Worm (Caenorhabditis elegans) whole organism, late embryonic: Measurements from ENCODE around the gene C26B9.5.

Experiments
- C08G9.2 ChIP-seq: sonication (generic microtip); optimal IDR thresholded peaks from 2 replicates; lab custom pipeline; 2016; ENCODE audit warnings: mild to moderate bottlenecking, missing genetic modification characterization, moderate library complexity, missing compliant biosample characterization
- C38D4.7 ChIP-seq: fragments of 200-800 bp; sonication (Bioruptor generic); optimal IDR thresholded peaks from 2 replicates; lab custom pipeline; 2018; ENCODE audit warnings: mild to moderate bottlenecking, missing genetic modification characterization, moderate library complexity, missing compliant biosample characterization
- K02D7.2 ChIP-seq: sonication (generic microtip); optimal IDR thresholded peaks from 2 replicates; lab custom pipeline; 2017; ENCODE audit warnings: mild to moderate bottlenecking, missing genetic modification characterization, missing compliant biosample characterization
- K09A11.1 ChIP-seq: sonication (generic microtip); optimal IDR thresholded peaks from 2 replicates; lab custom pipeline; 2017; ENCODE audit warnings: antibody characterized with exemption, mild to moderate bottlenecking, missing genetic modification characterization, missing compliant biosample characterization; ENCODE audit not compliant: insufficient read depth
- T23F11.4 ChIP-seq: fragments of 200-800 bp; sonication (Bioruptor generic); optimal IDR thresholded peaks from 2 replicates; lab custom pipeline; 2018; ENCODE audit warnings: mild to moderate bottlenecking, missing genetic modification characterization, missing compliant biosample characterization
- Y22D7AL.16 ChIP-seq: sonication (generic microtip); optimal IDR thresholded peaks from 2 replicates; lab custom pipeline; 2016; ENCODE audit warnings: missing genetic modification characterization, missing compliant biosample characterization
- ahr-1 ChIP-seq: sonication (generic microtip); optimal IDR thresholded peaks from 2 replicates; lab custom pipeline; 2016; ENCODE audit warnings: missing genetic modification characterization, missing compliant biosample characterization
- ceh-14 ChIP-seq: sonication (generic microtip); optimal IDR thresholded peaks from 2 replicates; lab custom pipeline; 2016; ENCODE audit warnings: missing genotype, missing genetic modification characterization, missing compliant biosample characterization
- ceh-18 ChIP-seq: sonication (generic microtip); optimal IDR thresholded peaks from 2 replicates; lab custom pipeline; 2016; ENCODE audit warnings: missing genetic modification characterization, missing compliant biosample characterization
- ceh-19 ChIP-seq: fragments of 200-800 bp; sonication (Bioruptor generic); optimal IDR thresholded peaks from 2 replicates; lab custom pipeline; 2018; ENCODE audit warnings: mild to moderate bottlenecking, missing genetic modification characterization, missing compliant biosample characterization
- ceh-2 ChIP-seq: sonication (generic microtip); optimal IDR thresholded peaks from 2 replicates; lab custom pipeline; 2016; ENCODE audit warnings: missing genotype, missing genetic modification characterization, missing compliant biosample characterization
- ceh-24 ChIP-seq: sonication (generic microtip); optimal IDR thresholded peaks from 2 replicates; lab custom pipeline; 2016; ENCODE audit warnings: mild to moderate bottlenecking, missing genetic modification characterization, missing compliant biosample characterization
- ceh-30 ChIP-seq: fragments of 150-350 bp; optimal IDR thresholded peaks from 2 replicates; lab custom pipeline; 2014; ENCODE audit warnings: missing biosample characterization, missing genetic modification characterization
- ceh-31 ChIP-seq: sonication (generic microtip); optimal IDR thresholded peaks from 2 replicates; lab custom pipeline; 2016; ENCODE audit warnings: missing genetic modification characterization, missing compliant biosample characterization
- ceh-48 ChIP-seq: sonication (generic microtip); optimal IDR thresholded peaks from 2 replicates; lab custom pipeline; 2016; ENCODE audit warnings: missing genetic modification characterization, inconsistent platforms, missing compliant biosample characterization
- ceh-6 ChIP-seq: fragments of 200-800 bp; sonication (Bioruptor generic); optimal IDR thresholded peaks from 2 replicates; lab custom pipeline; 2018; ENCODE audit warnings: mild to moderate bottlenecking, missing genetic modification characterization, missing compliant biosample characterization
- ceh-9 ChIP-seq: sonication (generic microtip); optimal IDR thresholded peaks from 2 replicates; lab custom pipeline; 2016; ENCODE audit warnings: mild to moderate bottlenecking, missing genetic modification characterization, inconsistent platforms, missing compliant biosample characterization
- dve-1 ChIP-seq: sonication (generic microtip); optimal IDR thresholded peaks from 2 replicates; lab custom pipeline; 2017; ENCODE audit warnings: antibody characterized with exemption, mild to moderate bottlenecking, missing genetic modification characterization, missing compliant biosample characterization
- elt-2 ChIP-seq: sonication (generic microtip); optimal IDR thresholded peaks from 2 replicates; lab custom pipeline; 2016; ENCODE audit warnings: missing genetic modification reagents, missing genetic modification characterization, missing compliant biosample characterization
- elt-4 ChIP-seq: sonication (generic microtip); optimal IDR thresholded peaks from 2 replicates; lab custom pipeline; 2016; ENCODE audit warnings: missing genetic modification characterization, missing compliant biosample characterization
- fax-1 ChIP-seq: sonication (generic microtip); optimal IDR thresholded peaks from 2 replicates; lab custom pipeline; 2016; ENCODE audit warnings: missing genotype, missing genetic modification characterization, missing compliant biosample characterization
- fkh-6 ChIP-seq: sonication (generic microtip); optimal IDR thresholded peaks from 2 replicates; lab custom pipeline; 2016; ENCODE audit warnings: missing genetic modification characterization, missing compliant biosample characterization
- gmeb-2 ChIP-seq: sonication (generic microtip); optimal IDR thresholded peaks from 2 replicates; lab custom pipeline; 2016; ENCODE audit warnings: missing genetic modification characterization, inconsistent platforms, missing compliant biosample characterization
- hlh-13 ChIP-seq: fragments of 200-800 bp; sonication (Bioruptor generic); optimal IDR thresholded peaks from 2 replicates; lab custom pipeline; 2018; ENCODE audit warnings: mild to moderate bottlenecking, missing genetic modification characterization, missing compliant biosample characterization
- hlh-15 ChIP-seq: sonication (generic microtip); optimal IDR thresholded peaks from 2 replicates; lab custom pipeline; 2016; ENCODE audit warnings: missing genetic modification characterization, missing compliant biosample characterization
- hlh-8 ChIP-seq: sonication (generic microtip); optimal IDR thresholded peaks from 2 replicates; lab custom pipeline; 2016; ENCODE audit warnings: missing genotype, missing genetic modification characterization, missing compliant biosample characterization
- npax-4 ChIP-seq: sonication (generic microtip); optimal IDR thresholded peaks from 2 replicates; lab custom pipeline; 2016; ENCODE audit warnings: missing genetic modification characterization, missing compliant biosample characterization
- odd-2 ChIP-seq: sonication (generic microtip); optimal IDR thresholded peaks from 2 replicates; lab custom pipeline; 2017; ENCODE audit warnings: antibody characterized with exemption, mild to moderate bottlenecking, missing genetic modification characterization, missing compliant biosample characterization
- pag-3 ChIP-seq: sonication (generic microtip); optimal IDR thresholded peaks from 2 replicates; lab custom pipeline; 2016; ENCODE audit warnings: missing compliant biosample characterization, missing genetic modification characterization, borderline replicate concordance
- pax-1 ChIP-seq: fragments of 150-350 bp; optimal IDR thresholded peaks from 2 replicates; lab custom pipeline; 2014; ENCODE audit warnings: missing biosample characterization, missing genetic modification characterization
- pha-2 ChIP-seq: sonication (generic microtip); optimal IDR thresholded peaks from 2 replicates; lab custom pipeline; 2017; ENCODE audit warnings: mild to moderate bottlenecking, missing genetic modification characterization, missing compliant biosample characterization
- pha-4 ChIP-seq: fragments of 150-350 bp; optimal IDR thresholded peaks from 2 replicates; lab custom pipeline; 2018; ENCODE audit warnings: missing biosample characterization, missing genetic modification reagents, missing genetic modification characterization
- pqm-1 ChIP-seq: sonication (generic microtip); optimal IDR thresholded peaks from 2 replicates; lab custom pipeline; 2016; ENCODE audit warnings: missing genetic modification characterization, missing compliant biosample characterization
- ref-2 ChIP-seq: sonication (generic microtip); optimal IDR thresholded peaks from 2 replicates; lab custom pipeline; 2016; ENCODE audit warnings: missing genetic modification characterization, missing compliant biosample characterization
- rnt-1 ChIP-seq: sonication (generic microtip); optimal IDR thresholded peaks from 2 replicates; lab custom pipeline; 2016; ENCODE audit warnings: missing genetic modification characterization, missing compliant biosample characterization
- sox-2 ChIP-seq: fragments of 200-800 bp; sonication (Bioruptor generic); IDR thresholded peaks from 2 replicates; pipeline ENCODE4 v1.3.6; 2022; ENCODE audit warnings: missing genetic modification reagents, missing genetic modification characterization, missing compliant biosample characterization
- tbx-2 ChIP-seq: sonication (generic microtip); optimal IDR thresholded peaks from 2 replicates; lab custom pipeline; 2016; ENCODE audit warnings: missing genetic modification characterization, missing compliant biosample characterization
- tbx-7 ChIP-seq: sonication (generic microtip); optimal IDR thresholded peaks from 2 replicates; lab custom pipeline; 2016; ENCODE audit warnings: missing genotype, missing genetic modification characterization, missing compliant biosample characterization
- unc-42 ChIP-seq: sonication (generic microtip); optimal IDR thresholded peaks from 2 replicates; lab custom pipeline; 2016; ENCODE audit warnings: missing genotype, missing genetic modification characterization, missing compliant biosample characterization
- unc-55 ChIP-seq: sonication (generic microtip); optimal IDR thresholded peaks from 2 replicates; lab custom pipeline; 2017; ENCODE audit warnings: missing biosample characterization, missing genetic modification reagents, missing genetic modification characterization
- unc-86 ChIP-seq: sonication (generic microtip); optimal IDR thresholded peaks from 2 replicates; lab custom pipeline; 2016; ENCODE audit warnings: missing genetic modification characterization, missing compliant biosample characterization
- zip-5 ChIP-seq: sonication (generic microtip); optimal IDR thresholded peaks from 2 replicates; lab custom pipeline; 2016; ENCODE audit warnings: missing genetic modification characterization, missing compliant biosample characterization
- ztf-16 ChIP-seq: sonication (generic microtip); optimal IDR thresholded peaks from 2 replicates; lab custom pipeline; 2017; ENCODE audit warnings: missing genetic modification characterization, missing compliant biosample characterization

C26B9.5 gene

ce11 chrX:5303500-5303899, 25.8 kb upstream of the C26B9.5 start, which contains the start of gene ags-3:
ags-3 (minus strand) TSS chrX:5303600.
- TF ChIP-seq ceh-9 (tag; lab: Kevin White, UChicago) (no peak), C38D4.7 (GFP tag; lab: Kevin White, UChicago) (no peak), ceh-48 (tag; lab: Kevin White, UChicago) (no peak), pha-2 (tag; lab: Kevin White, UChicago) (no peak), dve-1 (tag; lab: Kevin White, UChicago) (no peak), hlh-15 (tag; lab: Kevin White, UChicago) (no peak), ztf-16 (tag; lab: Kevin White, UChicago) (no peak), ceh-19 (GFP tag; lab: Kevin White, UChicago) (no peak), ceh-18 (tag; lab: Kevin White, UChicago) (no peak), ceh-6 (no peak), elt-2 (no peak)

DNA sequence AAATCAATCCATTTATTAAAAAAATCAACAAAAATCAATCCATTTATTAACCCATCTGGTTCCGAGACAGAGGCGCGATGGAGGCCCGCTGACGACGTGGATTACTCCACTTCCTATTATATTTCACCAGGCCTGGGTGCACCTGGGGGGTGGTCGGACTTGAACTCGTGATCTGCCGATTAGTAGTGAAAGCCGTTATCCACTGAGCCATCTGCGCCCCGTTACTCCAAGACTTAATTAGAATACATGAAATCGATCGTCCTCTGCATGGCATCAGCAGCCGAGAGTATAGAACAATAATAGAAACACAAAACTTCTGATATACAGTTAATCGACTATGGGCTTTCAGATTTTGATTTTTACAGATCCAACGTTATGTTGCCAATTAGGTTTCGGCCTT, 19.7 kb upstream of the C26B9.5 start:
- TF ChIP-seq unc-86 (no peak), K09A11.1 (tag; lab: Kevin White, UChicago) (no peak), hlh-8 (tag; lab: Kevin White, UChicago) (no peak), tbx-2 (tag; lab: Kevin White, UChicago) (no peak), gmeb-2 (tag; lab: Kevin White, UChicago) (no peak), pax-1 (tag; lab: Kevin White, UChicago) (no peak)
- TF ChIP-seq, all 69 proteins: peak for 0

ce11 chrX:5311174-5311573, 18.1 kb upstream of the C26B9.5 start:
- TF ChIP-seq rnt-1 (tag; lab: Kevin White, UChicago) = no peak
- TF ChIP-seq ceh-19 (GFP tag; lab: Kevin White, UChicago) = no peak
- no peak for TF ChIP-seq ceh-18 (tag; lab: Kevin White, UChicago)
- no peak for TF ChIP-seq elt-2
- TF ChIP-seq hlh-15 (tag; lab: Kevin White, UChicago) = no peak
- no peak for TF ChIP-seq ztf-16 (tag; lab: Kevin White, UChicago)
- no peak for TF ChIP-seq ahr-1 (tag; lab: Kevin White, UChicago)
- no peak for TF ChIP-seq K02D7.2 (tag; lab: Kevin White, UChicago)
- TF ChIP-seq Y22D7AL.16 (tag; lab: Kevin White, UChicago) = no peak
- TF ChIP-seq pax-1 (tag; lab: Kevin White, UChicago) = no peak
- no peak for TF ChIP-seq npax-4 (tag; lab: Kevin White, UChicago)
- no peak for TF ChIP-seq zip-5

- TF ChIP-seq npax-4 (tag; lab: Kevin White, UChicago) (peak; percentile 66), ceh-2 (tag; lab: Kevin White, UChicago) (peak; percentile 54), ref-2 (peak; percentile 56), C38D4.7 (GFP tag; lab: Kevin White, UChicago) (peak; percentile 72), tbx-2 (tag; lab: Kevin White, UChicago) (peak; percentile 39), ahr-1 (tag; lab: Kevin White, UChicago) (peak; percentile 18), hlh-15 (tag; lab: Kevin White, UChicago) (peak; percentile 41), ceh-14 (peak; percentile 63), C08G9.2 (tag; lab: Kevin White, UChicago) (peak; percentile 30), ceh-24 (tag; lab: Kevin White, UChicago) (peak; percentile 39), sox-2 (peak; percentile 68), pag-3 (tag; lab: Kevin White, UChicago) (no peak), fkh-6 (tag; lab: Kevin White, UChicago) (peak; percentile 68), rnt-1 (tag; lab: Kevin White, UChicago) (peak; percentile 32), pqm-1 (tag; lab: Kevin White, UChicago) (no peak), ceh-30 (tag; lab: Kevin White, UChicago) (peak; percentile 45), ceh-48 (tag; lab: Kevin White, UChicago) (peak; percentile 60), pha-2 (tag; lab: Kevin White, UChicago) (peak; percentile 79), hlh-8 (tag; lab: Kevin White, UChicago) (no peak), ceh-31 (tag; lab: Kevin White, UChicago) (peak; percentile 60), T23F11.4 (peak; percentile 68), hlh-13 (GFP tag; lab: Kevin White, UChicago) (peak; percentile 75), odd-2 (tag; lab: Kevin White, UChicago) (no peak), unc-42 (tag; lab: Kevin White, UChicago) (peak; percentile 26), fax-1 (tag; lab: Kevin White, UChicago) (peak; percentile 60), tbx-7 (tag; lab: Kevin White, UChicago) (no peak), Y22D7AL.16 (tag; lab: Kevin White, UChicago) (peak; percentile 69), ceh-18 (tag; lab: Kevin White, UChicago) (peak; percentile 54), gmeb-2 (tag; lab: Kevin White, UChicago) (peak; percentile 70), unc-55 (GFP tag; lab: Kevin White, UChicago) (no peak), pha-4 (no peak), ceh-19 (GFP tag; lab: Kevin White, UChicago) (peak; percentile 65), elt-4 (no peak)
Observed at ce11 chrX:5319214-5319838, 10.0 kb upstream of the C26B9.5 start.
